Fruit fly (Drosophila melanogaster) whole organism, embryonic: ENCODE measurements around the gene Gr93d.
A peak's percentile ranks its signal among the peaks of the same experiment; 100 is the strongest.

Experiments used
- Asciz ChIP-seq: fragments of 200-800 bp; sonication (Bioruptor generic); optimal IDR thresholded peaks from 2 replicates; lab custom pipeline; 2017; ENCODE audit warnings: missing biosample characterization, mild to moderate bottlenecking, missing genetic modification characterization, missing genetic modification reagents
- Atf3 ChIP-seq: fragments of 200-800 bp; sonication (Bioruptor generic); optimal IDR thresholded peaks from 3 replicates; lab custom pipeline; 2016; ENCODE audit warnings: missing biosample characterization, missing genetic modification characterization
- BEAF-32 ChIP-seq: fragments of 200-800 bp; sonication (Bioruptor generic); optimal IDR thresholded peaks from 3 replicates; lab custom pipeline; 2017; ENCODE audit warnings: missing biosample characterization, missing genetic modification characterization, mild to moderate bottlenecking, moderate library complexity, missing genetic modification reagents
- CG10267 ChIP-seq: fragments of 200-800 bp; sonication (Bioruptor generic); optimal IDR thresholded peaks from 2 replicates; lab custom pipeline; 2018; ENCODE audit warnings: missing biosample characterization, mild to moderate bottlenecking, missing genetic modification characterization, moderate library complexity
- CG11093 ChIP-seq: fragments of 200-800 bp; sonication (Bioruptor generic); IDR thresholded peaks from 3 replicates; pipeline ENCODE4 v1.3.6; 2022; ENCODE audit warnings: missing biosample characterization, missing genetic modification characterization
- CG1233 ChIP-seq: fragments of 200-800 bp; sonication (Bioruptor generic); optimal IDR thresholded peaks from 4 replicates; lab custom pipeline; 2018; ENCODE audit warnings: missing biosample characterization, mild to moderate bottlenecking, missing genetic modification characterization
- CG1832 ChIP-seq: fragments of 200-800 bp; sonication (Bioruptor generic); optimal IDR thresholded peaks from 2 replicates; lab custom pipeline; 2017; ENCODE audit warnings: missing biosample characterization, mild to moderate bottlenecking, missing genetic modification characterization, inconsistent platforms
- CG18599 ChIP-seq: fragments of 200-800 bp; sonication (Bioruptor generic); optimal IDR thresholded peaks from 3 replicates; lab custom pipeline; 2017; ENCODE audit warnings: missing biosample characterization, missing genetic modification characterization, mild to moderate bottlenecking, moderate library complexity, missing genetic modification reagents
- CG2116 ChIP-seq: fragments of 200-800 bp; sonication (Bioruptor generic); optimal IDR thresholded peaks from 3 replicates; lab custom pipeline; 2018; ENCODE audit warnings: missing biosample characterization, mild to moderate bottlenecking, missing genetic modification characterization
- CG2199 ChIP-seq: fragments of 200-800 bp; sonication (Bioruptor generic); IDR thresholded peaks from 3 replicates; pipeline ENCODE4 v1.3.6; 2022; ENCODE audit warnings: missing biosample characterization, missing genetic modification characterization
- CG2712 ChIP-seq: fragments of 200-800 bp; optimal IDR thresholded peaks from 3 replicates; lab custom pipeline; 2019; ENCODE audit warnings: missing biosample characterization, mild to moderate bottlenecking, missing genetic modification characterization, moderate library complexity
- CG3407 ChIP-seq: fragments of 200-800 bp; sonication (Bioruptor generic); optimal IDR thresholded peaks from 2 replicates; lab custom pipeline; 2018; ENCODE audit warnings: missing biosample characterization, mild to moderate bottlenecking, missing genetic modification characterization
- CG3726 ChIP-seq: fragments of 200-800 bp; sonication (Bioruptor generic); IDR thresholded peaks from 3 replicates; pipeline ENCODE4, ENCODE4 v1.3.6; 2022; ENCODE audit warnings: missing biosample characterization, missing genetic modification characterization
- CG4730 ChIP-seq: fragments of 200-800 bp; sonication (Bioruptor generic); IDR thresholded peaks from 2 replicates; pipeline ENCODE4 v1.3.6; 2022; ENCODE audit warnings: missing biosample characterization, missing genetic modification characterization
- CG5953 ChIP-seq: fragments of 200-800 bp; sonication (Bioruptor generic); IDR thresholded peaks from 2 replicates; pipeline ENCODE4 v1.3.6; 2022; ENCODE audit warnings: missing biosample characterization, missing genetic modification characterization
- CG6254 ChIP-seq: fragments of 200-800 bp; sonication (Bioruptor generic); optimal IDR thresholded peaks from 3 replicates; lab custom pipeline; 2017; ENCODE audit warnings: mild to moderate bottlenecking, missing biosample characterization, missing genetic modification reagents, missing genetic modification characterization
- CG6689 ChIP-seq: fragments of 200-800 bp; sonication (Bioruptor generic); IDR thresholded peaks from 2 replicates; pipeline ENCODE4 v1.3.6; 2022; ENCODE audit warnings: missing biosample characterization, missing genetic modification characterization
- CG7963 ChIP-seq: fragments of 200-800 bp; sonication (Bioruptor generic); IDR thresholded peaks from 3 replicates; pipeline ENCODE4 v1.3.6; 2022; ENCODE audit warnings: missing biosample characterization, missing genetic modification characterization; ENCODE audit not compliant: partially characterized antibody
- CG8388 ChIP-seq: fragments of 200-800 bp; sonication (Bioruptor generic); optimal IDR thresholded peaks from 2 replicates; lab custom pipeline; 2019; ENCODE audit warnings: missing biosample characterization, mild to moderate bottlenecking, missing genetic modification characterization, moderate library complexity
- CG8478 ChIP-seq: fragments of >200 bp; optimal IDR thresholded peaks from 2 replicates; lab custom pipeline; 2018
- CG8924 ChIP-seq: fragments of 200-800 bp; optimal IDR thresholded peaks from 3 replicates; lab custom pipeline; 2019; ENCODE audit warnings: missing biosample characterization, mild to moderate bottlenecking, missing genetic modification characterization, moderate library complexity
- CG9797 ChIP-seq: fragments of 200-800 bp; sonication (Bioruptor generic); optimal IDR thresholded peaks from 3 replicates; lab custom pipeline; 2018; ENCODE audit warnings: missing biosample characterization, mild to moderate bottlenecking, missing genetic modification characterization
- CoRest ChIP-seq: fragments of 200-800 bp; sonication (Bioruptor generic); optimal IDR thresholded peaks from 3 replicates; lab custom pipeline; 2018; ENCODE audit warnings: missing biosample characterization, mild to moderate bottlenecking, missing genetic modification characterization, moderate library complexity
- ERR ChIP-seq: fragments of 200-800 bp; sonication (Bioruptor generic); optimal IDR thresholded peaks from 2 replicates; lab custom pipeline; 2016; ENCODE audit warnings: missing biosample characterization, missing genetic modification characterization
- Fer3 ChIP-seq: fragments of 200-800 bp; sonication (Bioruptor generic); optimal IDR thresholded peaks from 2 replicates; lab custom pipeline; 2018; ENCODE audit warnings: missing biosample characterization, mild to moderate bottlenecking, missing genetic modification characterization, moderate library complexity
- Hr3 ChIP-seq: fragments of 200-800 bp; sonication (Bioruptor generic); optimal IDR thresholded peaks from 3 replicates; lab custom pipeline; 2016; ENCODE audit warnings: missing biosample characterization, missing genetic modification characterization
- Jarid2 ChIP-seq: fragments of 200-800 bp; sonication (Bioruptor generic); optimal IDR thresholded peaks from 3 replicates; lab custom pipeline; 2017; ENCODE audit warnings: mild to moderate bottlenecking, missing biosample characterization, missing genetic modification reagents, missing genetic modification characterization
- Med ChIP-seq: fragments of 200-800 bp; sonication (Bioruptor generic); peaks from one replicate; lab custom pipeline; 2016; ENCODE audit warnings: missing biosample characterization, missing genetic modification characterization, mild to moderate bottlenecking, inconsistent platforms, moderate library complexity
- Mes4 ChIP-seq: fragments of 200-800 bp; sonication (Bioruptor generic); optimal IDR thresholded peaks from 2 replicates; lab custom pipeline; 2016; ENCODE audit warnings: missing biosample characterization, missing genetic modification characterization
- Rfx ChIP-seq: fragments of 200-800 bp; sonication (Bioruptor generic); IDR thresholded peaks from 2 replicates; pipeline ENCODE4 v1.3.6; 2022; ENCODE audit warnings: missing biosample characterization, missing genetic modification characterization
- Six4 ChIP-seq: fragments of 200-800 bp; sonication (Bioruptor generic); optimal IDR thresholded peaks from 2 replicates; lab custom pipeline; 2016; ENCODE audit warnings: missing biosample characterization, missing genetic modification characterization
- Sox102F ChIP-seq: fragments of 200-800 bp; sonication (Bioruptor generic); optimal IDR thresholded peaks from 2 replicates; lab custom pipeline; 2018; ENCODE audit warnings: missing biosample characterization, mild to moderate bottlenecking, missing genetic modification characterization, moderate library complexity
- Xbp1 ChIP-seq: fragments of 200-800 bp; sonication (Bioruptor generic); optimal IDR thresholded peaks from 3 replicates; lab custom pipeline; 2016; ENCODE audit warnings: missing biosample characterization, mild to moderate bottlenecking, missing genetic modification characterization
- cwo ChIP-seq: fragments of 200-800 bp; sonication (Bioruptor generic); optimal IDR thresholded peaks from 3 replicates; lab custom pipeline; 2017; ENCODE audit warnings: missing biosample characterization, missing genetic modification characterization, mild to moderate bottlenecking, moderate library complexity, missing genetic modification reagents
- dan ChIP-seq: fragments of 200-800 bp; sonication (Bioruptor generic); IDR thresholded peaks from 2 replicates; pipeline ENCODE4 v1.3.6; 2022; ENCODE audit warnings: missing biosample characterization, missing genetic modification characterization
- ems ChIP-seq: fragments of 200-800 bp; sonication (Bioruptor generic); optimal IDR thresholded peaks from 3 replicates; lab custom pipeline; 2016; ENCODE audit warnings: missing biosample characterization, missing genetic modification characterization
- gcm2 ChIP-seq: fragments of 200-800 bp; sonication (Bioruptor generic); optimal IDR thresholded peaks from 2 replicates; lab custom pipeline; 2016; ENCODE audit warnings: missing biosample characterization, missing genetic modification characterization
- grau ChIP-seq: fragments of 200-800 bp; optimal IDR thresholded peaks from 3 replicates; lab custom pipeline; 2019; ENCODE audit warnings: missing biosample characterization, mild to moderate bottlenecking, missing genetic modification characterization, moderate library complexity
- gro ChIP-seq: fragments of 200-800 bp; sonication (Bioruptor generic); optimal IDR thresholded peaks from 2 replicates; lab custom pipeline; 2016; ENCODE audit warnings: missing biosample characterization, missing genetic modification characterization
- ind ChIP-seq: fragments of 200-800 bp; sonication (Bioruptor generic); optimal IDR thresholded peaks from 3 replicates; lab custom pipeline; 2016; ENCODE audit warnings: missing biosample characterization, missing genetic modification characterization
- jumu ChIP-seq: fragments of 200-800 bp; sonication (Bioruptor generic); optimal IDR thresholded peaks from 3 replicates; lab custom pipeline; 2016; ENCODE audit warnings: missing biosample characterization, missing genetic modification characterization
- kah ChIP-seq: fragments of 200-800 bp; sonication (Bioruptor generic); optimal IDR thresholded peaks from 2 replicates; lab custom pipeline; 2018; ENCODE audit warnings: missing biosample characterization, mild to moderate bottlenecking, missing genetic modification characterization
- pita ChIP-seq: fragments of 200-800 bp; sonication (Bioruptor generic); optimal IDR thresholded peaks from 2 replicates; lab custom pipeline; 2017; ENCODE audit warnings: missing biosample characterization, mild to moderate bottlenecking, missing genetic modification characterization
- sqz ChIP-seq: fragments of 200-800 bp; sonication (Bioruptor generic); optimal IDR thresholded peaks from 3 replicates; lab custom pipeline; 2018; ENCODE audit warnings: missing biosample characterization, mild to moderate bottlenecking, missing genetic modification characterization
- ssp ChIP-seq: fragments of 200-800 bp; sonication (Bioruptor generic); IDR thresholded peaks from 2 replicates; pipeline ENCODE4 v1.3.6; 2022; ENCODE audit warnings: missing biosample characterization, missing genetic modification characterization
- tin ChIP-seq: fragments of 200-800 bp; sonication (Bioruptor generic); optimal IDR thresholded peaks from 3 replicates; lab custom pipeline; 2016; ENCODE audit warnings: missing biosample characterization, missing genetic modification characterization
- tio ChIP-seq: fragments of 200-800 bp; sonication (Bioruptor generic); optimal IDR thresholded peaks from 2 replicates; lab custom pipeline; 2017; ENCODE audit warnings: missing biosample characterization, missing genetic modification characterization, inconsistent platforms
- twi ChIP-seq: fragments of 200-800 bp; optimal IDR thresholded peaks from 2 replicates; lab custom pipeline; 2019; ENCODE audit warnings: missing biosample characterization, mild to moderate bottlenecking, missing genetic modification characterization, moderate library complexity
- zen2 ChIP-seq: fragments of 200-800 bp; sonication (Bioruptor generic); IDR thresholded peaks from 3 replicates; pipeline ENCODE4 v1.3.6; 2022; ENCODE audit warnings: missing biosample characterization, missing genetic modification characterization; ENCODE audit not compliant: partially characterized antibody
- zf30C ChIP-seq: fragments of 200-800 bp; sonication (Bioruptor generic); optimal IDR thresholded peaks from 3 replicates; lab custom pipeline; 2018; ENCODE audit warnings: missing biosample characterization, mild to moderate bottlenecking, missing genetic modification characterization
- zfh1 ChIP-seq: fragments of 200-800 bp; sonication (Bioruptor generic); IDR thresholded peaks from 3 replicates; pipeline ENCODE4 v1.3.6; 2022; ENCODE audit warnings: missing biosample characterization, missing genetic modification characterization

Gr93d gene

dm6 chr3R:21849988-21850460 lies 3.6 kb upstream of the Gr93d start (continued):
- TF ChIP-seq grau (peak; percentile 95), zfh1 (GFP tag; lab: Robert Waterston, UW) (no peak), CG10267 (tag; lab: Kevin White, UChicago) (peak; percentile 0), Asciz (no peak), ind (peak; percentile 8), Six4 (GFP tag; lab: Kevin White, UChicago) (peak; percentile 14), Med (GFP tag; lab: Kevin White, UChicago) (peak; percentile 73), sqz (GFP tag; lab: Kevin White, UChicago) (no peak), tio (GFP tag; lab: Kevin White, UChicago) (peak; percentile 27), CG1832 (GFP tag; lab: Kevin White, UChicago) (no peak), CG11093 (GFP tag; lab: Robert Waterston, UW) (no peak), CG7963 (GFP tag; lab: Robert Waterston, UW) (no peak), BEAF-32 (no peak), CG8388 (GFP tag; lab: Kevin White, UChicago) (peak; percentile 33), CG6689 (GFP tag; lab: Robert Waterston, UW) (peak; percentile 36; the same call in 1 of the 2 replicates), ERR (GFP tag; lab: Kevin White, UChicago) (no peak), jumu (GFP tag; lab: Kevin White, UChicago) (peak; percentile 24), twi (tag; lab: Kevin White, UChicago) (peak; percentile 84), Fer3 (no peak), Hr3 (GFP tag; lab: Kevin White, UChicago) (peak; percentile 11), gcm2 (GFP tag; lab: Kevin White, UChicago) (no peak), Rfx (GFP tag; lab: Robert Waterston, UW) (no peak), Jarid2 (GFP tag; lab: Kevin White, UChicago) (no peak), zen2 (GFP tag; lab: Robert Waterston, UW) (no peak), ems (peak; percentile 13), cwo (GFP tag; lab: Kevin White, UChicago) (peak; percentile 23), CG3407 (GFP tag; lab: Kevin White, UChicago) (peak; percentile 20), CG2199 (peak; percentile 91; the same call in 2 of the 3 replicates), CG8924 (tag; lab: Kevin White, UChicago) (peak; percentile 14), Atf3 (peak; percentile 12), dan (GFP tag; lab: Robert Waterston, UW) (no peak), CG18599 (GFP tag; lab: Kevin White, UChicago) (peak; percentile 17), CoRest (tag; lab: Kevin White, UChicago) (peak; percentile 55), CG6254 (peak; percentile 15), zf30C (no peak), CG9797 (GFP tag; lab: Kevin White, UChicago) (no peak), CG2712 (peak; percentile 52), CG1233 (GFP tag; lab: Kevin White, UChicago) (no peak), ssp (GFP tag; lab: Robert Waterston, UW) (no peak), CG2116 (peak; percentile 10), CG8478 (no peak), Sox102F (GFP tag; lab: Kevin White, UChicago) (peak; percentile 54), CG5953 (GFP tag; lab: Robert Waterston, UW) (no peak), CG3726 (GFP tag; lab: Robert Waterston, UW) (no peak), Mes4 (GFP tag; lab: Kevin White, UChicago) (peak; percentile 55), CG4730 (GFP tag; lab: Robert Waterston, UW) (no peak), tin (GFP tag; lab: Kevin White, UChicago) (no peak), pita (no peak), kah (GFP tag; lab: Kevin White, UChicago) (no peak), Xbp1 (GFP tag; lab: Kevin White, UChicago) (peak; percentile 59), gro (GFP tag; lab: Kevin White, UChicago) (no peak)
